Fruit fly (Drosophila melanogaster): ENCODE results near the gene CG3168.

CG3168 gene

dm6 chrX:6739936-6740668, at the start of gene CG3168:
TSS of gene CG3168 (minus strand) at chrX:6739986.
- TF ChIP-seq CG17612 (GFP tag; IDR thresholded peaks at IDR 0.05) (no peak), ash1 (GFP tag; optimal IDR thresholded peaks at IDR 0.05) (no peak), chinmo (GFP tag; IDR thresholded peaks at IDR 0.05; ENCODE audit: partially characterized antibody) (0 out of 4 replicates have a peak, but pooled peaks have one; percentile 5), CG12769 (tag; optimal IDR thresholded peaks at IDR 0.05) (peak; percentile 5), CG4424 (GFP tag; optimal IDR thresholded peaks at IDR 0.05) (no peak), Adf1 (GFP tag; IDR thresholded peaks at IDR 0.05) (peak; percentile 64; the same call in 1 of the 2 replicates), en (GFP tag; optimal IDR thresholded peaks at IDR 0.05) (no peak), CG1602 (GFP tag; optimal IDR thresholded peaks at IDR 0.05) (no peak), ttk (GFP tag; IDR thresholded peaks at IDR 0.05) (no peak), dmrt11E (tag; optimal IDR thresholded peaks at IDR 0.05) (no peak), pnt (GFP tag; optimal IDR thresholded peaks at IDR 0.05) (no peak), ind (GFP tag; optimal IDR thresholded peaks at IDR 0.05) (no peak), CG12104 (GFP tag; optimal IDR thresholded peaks at IDR 0.05) (no peak), HLH54F (GFP tag; optimal IDR thresholded peaks at IDR 0.05) (no peak), E2f1 (GFP tag; IDR thresholded peaks at IDR 0.05) (no peak), CG7357 (GFP tag; IDR thresholded peaks at IDR 0.05) (no peak), crol (GFP tag; IDR thresholded peaks at IDR 0.05) (0 out of 2 replicates have a peak, but pooled peaks have one; percentile 14), CG15073 (GFP tag; optimal IDR thresholded peaks at IDR 0.05) (no peak), vvl (GFP tag; IDR thresholded peaks at IDR 0.05) (0 out of 2 replicates have a peak, but pooled peaks have one; percentile 16), CG14441 (GFP tag; IDR thresholded peaks at IDR 0.05) (peak; percentile 23; the same call in 1 of the 2 replicates), CG9215 (GFP tag; IDR thresholded peaks at IDR 0.05) (no peak), sug (tag; optimal IDR thresholded peaks at IDR 0.05) (peak; percentile 7), CG15479 (GFP tag; optimal IDR thresholded peaks at IDR 0.05) (no peak), BtbVII (GFP tag; optimal IDR thresholded peaks at IDR 0.05) (no peak), pfk (GFP tag; optimal IDR thresholded peaks at IDR 0.05) (no peak), CG10462 (GFP tag; optimal IDR thresholded peaks at IDR 0.05) (no peak), mld (GFP tag; IDR thresholded peaks at IDR 0.05; ENCODE audit: partially characterized antibody) (no peak)

dm6 chrX:6779609-6780139, 39.9 kb upstream of the CG3168 start, which contains the start of gene shf:
TSS of gene shf (minus strand) at chrX:6779659.
- TF ChIP-seq CG4707 (GFP tag; optimal IDR thresholded peaks at IDR 0.05) = no peak
- no peak for TF ChIP-seq CG34422 (GFP tag; IDR thresholded peaks at IDR 0.05)
- no peak for TF ChIP-seq shn (GFP tag; optimal IDR thresholded peaks at IDR 0.05)
- no peak for TF ChIP-seq ase (GFP tag; IDR thresholded peaks at IDR 0.05)
- TF ChIP-seq CG1602 (GFP tag; optimal IDR thresholded peaks at IDR 0.05) = no peak
- TF ChIP-seq pum (GFP tag; optimal IDR thresholded peaks at IDR 0.05) = no peak
- TF ChIP-seq usp (GFP tag; optimal IDR thresholded peaks at IDR 0.05) = no peak
- no peak for TF ChIP-seq unpg (GFP tag; optimal IDR thresholded peaks at IDR 0.05)
- no peak for TF ChIP-seq scrt (GFP tag; optimal IDR thresholded peaks at IDR 0.05)
- peak; percentile 34; the same call in 1 of the 3 replicates for TF ChIP-seq so (GFP tag; IDR thresholded peaks at IDR 0.05)
- TF ChIP-seq CG34224 (GFP tag; IDR thresholded peaks at IDR 0.05; ENCODE audit: partially characterized antibody) = no peak
- TF ChIP-seq bcd (GFP tag; optimal IDR thresholded peaks at IDR 0.05) = no peak
- TF ChIP-seq tin (GFP tag; optimal IDR thresholded peaks at IDR 0.05) = no peak
- TF ChIP-seq CG5180 (GFP tag; optimal IDR thresholded peaks at IDR 0.05) = peak; percentile 98
- TF ChIP-seq zfh1 (GFP tag; IDR thresholded peaks at IDR 0.05) = 0 out of 3 replicates have a peak, but pooled peaks have one; percentile 4
- TF ChIP-seq gem (tag; optimal IDR thresholded peaks at IDR 0.05) = no peak
- no peak for TF ChIP-seq CG3726 (GFP tag; IDR thresholded peaks at IDR 0.05)
- TF ChIP-seq Trl (optimal IDR thresholded peaks at IDR 0.05) = peak; percentile 43 to 54
- no peak for TF ChIP-seq Trl (GFP tag; optimal IDR thresholded peaks at IDR 0.05)
- TF ChIP-seq E2f2 (GFP tag; IDR thresholded peaks at IDR 0.05) = no peak
- TF ChIP-seq Sox102F (GFP tag; optimal IDR thresholded peaks at IDR 0.05) = no peak
- no peak for TF ChIP-seq CG15601 (tag; optimal IDR thresholded peaks at IDR 0.05)
- TF ChIP-seq CG11247 (GFP tag; IDR thresholded peaks at IDR 0.05) = no peak
- no peak for TF ChIP-seq Dek (tag; optimal IDR thresholded peaks at IDR 0.05)
- TF ChIP-seq CG16863 (GFP tag; optimal IDR thresholded peaks at IDR 0.05) = no peak

All from whole organism, embryonic.